Worm (Caenorhabditis elegans) whole organism, early embryonic: ENCODE measurements around the gene cyp-33C12.

Experiments used
- B0310.2 ChIP-seq: sonication (generic microtip); optimal IDR thresholded peaks from 2 replicates; lab custom pipeline; 2016; ENCODE audit warnings: mild to moderate bottlenecking, missing genetic modification characterization, missing compliant biosample characterization
- aly-1 ChIP-seq: sonication (generic microtip); optimal IDR thresholded peaks from 2 replicates; lab custom pipeline; 2016; ENCODE audit warnings: missing genetic modification characterization, missing compliant biosample characterization
- ama-1 ChIP-seq: fragments of 150-350 bp; optimal IDR thresholded peaks from 2 replicates; lab custom pipeline; 2014
- ceh-13 ChIP-seq: fragments of 200-800 bp; sonication (Bioruptor generic); optimal IDR thresholded peaks from 2 replicates; lab custom pipeline; 2018; ENCODE audit warnings: mild to moderate bottlenecking, missing genetic modification characterization, missing compliant biosample characterization
- flt-1 ChIP-seq: fragments of 200-800 bp; sonication (Bioruptor generic); IDR thresholded peaks from 2 replicates; pipeline ENCODE4 v1.3.6; 2022; ENCODE audit warnings: missing genetic modification characterization, missing compliant biosample characterization
- hmbx-1 ChIP-seq: sonication (generic microtip); optimal IDR thresholded peaks from 2 replicates; lab custom pipeline; 2016; ENCODE audit warnings: mild to moderate bottlenecking, missing genetic modification characterization, missing compliant biosample characterization
- hmg-4 ChIP-seq: fragments of 200-800 bp; sonication (Bioruptor generic); optimal IDR thresholded peaks from 2 replicates; lab custom pipeline; 2018; ENCODE audit warnings: mild to moderate bottlenecking, missing genetic modification characterization, missing compliant biosample characterization
- hnd-1 ChIP-seq: sonication (generic microtip); optimal IDR thresholded peaks from 2 replicates; lab custom pipeline; 2016; ENCODE audit warnings: missing genetic modification characterization, missing compliant biosample characterization
- pes-1 ChIP-seq: fragments of 200-800 bp; sonication (Bioruptor generic); IDR thresholded peaks from 2 replicates; pipeline ENCODE4 v1.3.6; 2022; ENCODE audit warnings: missing genetic modification reagents, missing genetic modification characterization, missing compliant biosample characterization
- scrt-1 ChIP-seq: fragments of 200-800 bp; sonication (Bioruptor generic); IDR thresholded peaks from 2 replicates; pipeline ENCODE4 v1.3.6; 2022; ENCODE audit warnings: missing genetic modification characterization, missing compliant biosample characterization
- sea-1 ChIP-seq: fragments of 200-800 bp; sonication (Bioruptor generic); conservative IDR thresholded peaks from 2 replicates; pipeline ENCODE4 v1.3.6; 2022; ENCODE audit warnings: missing genetic modification characterization, missing compliant biosample characterization
- tbx-11 ChIP-seq: fragments of 200-800 bp; sonication (Bioruptor generic); IDR thresholded peaks from 2 replicates; pipeline ENCODE4 v1.3.6; 2022; ENCODE audit warnings: missing genetic modification characterization, missing compliant biosample characterization
- tbx-37 ChIP-seq: fragments of 200-800 bp; sonication (Bioruptor generic); conservative IDR thresholded peaks from 2 replicates; pipeline ENCODE4 v1.3.6; 2022; ENCODE audit warnings: missing genetic modification reagents, missing genetic modification characterization, missing compliant biosample characterization

DNA sequence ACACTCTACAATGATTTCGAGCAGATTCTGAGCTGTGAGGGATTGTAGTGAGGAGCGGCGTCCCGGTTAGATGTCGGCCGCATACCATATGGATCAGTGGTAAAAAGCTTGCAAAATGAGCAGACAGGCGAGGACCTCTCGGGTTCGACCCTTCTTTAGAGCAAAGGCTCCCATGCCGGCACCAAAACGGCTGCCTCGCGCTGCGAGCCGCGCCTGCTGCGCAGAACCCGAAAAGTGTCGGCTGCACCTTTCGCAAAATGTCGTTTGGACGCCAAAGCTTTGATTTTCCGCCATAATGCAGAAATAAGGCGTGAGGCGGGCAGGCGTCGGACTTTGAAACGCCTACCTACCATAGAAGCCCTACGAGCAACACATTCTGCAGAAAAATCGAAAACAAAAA lies 13.8 kb downstream of the cyp-33C12 start:
- TF ChIP-seq ama-1, result no peak
- TF ChIP-seq tbx-11, result no peak
- TF ChIP-seq pes-1 (GFP tag; lab: Robert Waterston, UW), result no peak
- TF ChIP-seq tbx-37 (GFP tag; lab: Robert Waterston, UW), result no peak
- TF ChIP-seq B0310.2 (tag; lab: Kevin White, UChicago), result no peak
- TF ChIP-seq scrt-1 (GFP tag; lab: Robert Waterston, UW), result no peak
- TF ChIP-seq aly-1 (tag; lab: Kevin White, UChicago), result no peak
- no peak for TF ChIP-seq flt-1
- TF ChIP-seq hmg-4 (GFP tag; lab: Kevin White, UChicago), result no peak
- no peak for TF ChIP-seq hnd-1 (tag; lab: Kevin White, UChicago)
- no peak for TF ChIP-seq ceh-13 (GFP tag; lab: Kevin White, UChicago)
- no peak for TF ChIP-seq sea-1 (GFP tag; lab: Robert Waterston, UW)
- TF ChIP-seq hmbx-1 (tag; lab: Kevin White, UChicago), result no peak
